Fruit fly (Drosophila melanogaster) whole organism, wandering third instar larva: Measurements from ENCODE around the gene fred.

Experiments used
- Myc ChIP-seq: fragments of >200 bp; optimal IDR thresholded peaks from 2 replicates; lab custom pipeline; 2017
- ey ChIP-seq: fragments of 200-800 bp; sonication (Bioruptor generic); optimal IDR thresholded peaks from 2 replicates; lab custom pipeline; 2016; ENCODE audit warnings: missing biosample characterization, missing genetic modification characterization
- woc ChIP-seq: sonication (Bioruptor generic); optimal IDR thresholded peaks from 2 replicates; lab custom pipeline; 2016; ENCODE audit warnings: missing biosample characterization, mild to moderate bottlenecking, missing genetic modification characterization

- TF ChIP-seq ey (GFP tag; lab: Kevin White, UChicago) (no peak), woc (no peak), Myc (lab: Kevin White, UChicago) (no peak)
Observed at dm6 chr2L:3902760-3903159, 88.8 kb downstream of the fred start, which contains the start of gene capu.
